Fruit fly (Drosophila melanogaster) whole organism, embryonic: ENCODE measurements around the gene Obp19d.

Source experiments
- Atf3 ChIP-seq: fragments of 200-800 bp; sonication (Bioruptor generic); optimal IDR thresholded peaks from 3 replicates; lab custom pipeline; 2016; ENCODE audit warnings: missing biosample characterization, missing genetic modification characterization
- BtbVII ChIP-seq: fragments of 200-800 bp; sonication (Bioruptor generic); optimal IDR thresholded peaks from 3 replicates; lab custom pipeline; 2017; ENCODE audit warnings: missing biosample characterization, mild to moderate bottlenecking, missing genetic modification characterization
- CG10654 ChIP-seq: fragments of 200-800 bp; sonication (Bioruptor generic); optimal IDR thresholded peaks from 2 replicates; lab custom pipeline; 2016; ENCODE audit warnings: missing biosample characterization, missing genetic modification characterization
- CG12744 ChIP-seq: fragments of 200-800 bp; sonication (Bioruptor generic); optimal IDR thresholded peaks from 2 replicates; lab custom pipeline; 2016; ENCODE audit warnings: missing biosample characterization, missing genetic modification characterization
- CG1529 ChIP-seq: fragments of 200-800 bp; sonication (Bioruptor generic); optimal IDR thresholded peaks from 3 replicates; lab custom pipeline; 2018; ENCODE audit warnings: missing biosample characterization, missing genetic modification characterization
- CG17186 ChIP-seq: fragments of 200-800 bp; sonication (Bioruptor generic); optimal IDR thresholded peaks from 3 replicates; lab custom pipeline; 2017; ENCODE audit warnings: missing biosample characterization, missing genetic modification reagents, missing genetic modification characterization
- CG18599 ChIP-seq: fragments of 200-800 bp; sonication (Bioruptor generic); optimal IDR thresholded peaks from 3 replicates; lab custom pipeline; 2017; ENCODE audit warnings: missing biosample characterization, missing genetic modification characterization, mild to moderate bottlenecking, moderate library complexity, missing genetic modification reagents
- CG2712 ChIP-seq: fragments of 200-800 bp; optimal IDR thresholded peaks from 3 replicates; lab custom pipeline; 2019; ENCODE audit warnings: missing biosample characterization, mild to moderate bottlenecking, missing genetic modification characterization, moderate library complexity
- CG32532 ChIP-seq: fragments of 200-800 bp; sonication (Bioruptor generic); IDR thresholded peaks from 2 replicates; pipeline ENCODE4 v1.3.6; 2022; ENCODE audit warnings: missing biosample characterization, missing genetic modification characterization
- CG3407 ChIP-seq: fragments of 200-800 bp; sonication (Bioruptor generic); optimal IDR thresholded peaks from 2 replicates; lab custom pipeline; 2018; ENCODE audit warnings: missing biosample characterization, mild to moderate bottlenecking, missing genetic modification characterization
- CG3726 ChIP-seq: fragments of 200-800 bp; sonication (Bioruptor generic); IDR thresholded peaks from 3 replicates; pipeline ENCODE4, ENCODE4 v1.3.6; 2022; ENCODE audit warnings: missing biosample characterization, missing genetic modification characterization
- CG6175 ChIP-seq: fragments of 200-800 bp; sonication (Bioruptor generic); IDR thresholded peaks from 3 replicates; pipeline ENCODE4 v1.3.6; 2022; ENCODE audit warnings: missing biosample characterization, missing genetic modification characterization
- CG6272 ChIP-seq: fragments of 200-800 bp; sonication (Bioruptor generic); IDR thresholded peaks from 2 replicates; pipeline ENCODE4 v1.3.6; 2022; ENCODE audit warnings: missing biosample characterization, missing genetic modification characterization
- Ets65A ChIP-seq: fragments of 200-800 bp; sonication (Bioruptor generic); peaks from one replicate; lab custom pipeline; 2016; ENCODE audit warnings: missing biosample characterization, missing genetic modification characterization
- Fer1 ChIP-seq: fragments of 200-800 bp; sonication (Bioruptor generic); optimal IDR thresholded peaks from 2 replicates; lab custom pipeline; 2017; ENCODE audit warnings: missing biosample characterization, mild to moderate bottlenecking, missing genetic modification characterization
- Gsc ChIP-seq: fragments of 200-800 bp; sonication (Bioruptor generic); IDR thresholded peaks from 2 replicates; pipeline ENCODE4 v1.3.6; 2022; ENCODE audit warnings: missing biosample characterization, missing genetic modification characterization
- HmgZ ChIP-seq: fragments of 200-800 bp; sonication (Bioruptor generic); optimal IDR thresholded peaks from 2 replicates; lab custom pipeline; 2018; ENCODE audit warnings: missing biosample characterization, mild to moderate bottlenecking, missing genetic modification characterization
- Hr39 ChIP-seq: fragments of >200 bp; optimal IDR thresholded peaks from 2 replicates; lab custom pipeline; 2017
- Hr51 ChIP-seq, 2 experiments: fragments of 200-800 bp; sonication (Bioruptor generic); optimal IDR thresholded peaks; 2 replicates in 1 of 2; 3 replicates in 1 of 2; lab custom pipeline; 2016 to 2018; ENCODE audit warnings: missing biosample characterization in 2 of 2, missing genetic modification characterization in 2 of 2, mild to moderate bottlenecking in 1 of 2, moderate library complexity in 1 of 2
- Mad ChIP-seq: fragments of 200-800 bp; sonication (Bioruptor generic); optimal IDR thresholded peaks from 2 replicates; lab custom pipeline; 2016; ENCODE audit warnings: missing biosample characterization, missing genetic modification characterization
- Max ChIP-seq: fragments of 200-800 bp; sonication (Bioruptor generic); optimal IDR thresholded peaks from 2 replicates; lab custom pipeline; 2016; ENCODE audit warnings: missing biosample characterization, mild to moderate bottlenecking, missing genetic modification characterization
- Nf-YC ChIP-seq: fragments of 200-800 bp; optimal IDR thresholded peaks from 3 replicates; lab custom pipeline; 2019; ENCODE audit warnings: missing biosample characterization, mild to moderate bottlenecking, missing genetic modification characterization, moderate library complexity
- Stat92E ChIP-seq, 3 experiments: fragments of >200 bp in 2 of 3; fragments of 200-800 bp in 1 of 3; sonication (Bioruptor generic) in 1 of 3; optimal IDR thresholded peaks; 2 replicates each; lab custom pipeline; 2017 to 2019; ENCODE audit warnings: missing biosample characterization in 3 of 3, missing genetic modification characterization in 3 of 3, mild to moderate bottlenecking in 1 of 3, moderate library complexity in 1 of 3
- Trl ChIP-seq, 3 experiments: fragments of >200 bp in 2 of 3; fragments of 200-800 bp in 1 of 3; sonication (Bioruptor generic) in 1 of 3; optimal IDR thresholded peaks; 2 replicates in 1 of 3; 3 replicates in 2 of 3; lab custom pipeline; 2016 to 2017; ENCODE audit warnings: missing biosample characterization in 1 of 3, missing genetic modification characterization in 1 of 3
- Usf ChIP-seq: fragments of 200-800 bp; sonication (Bioruptor generic); optimal IDR thresholded peaks from 2 replicates; lab custom pipeline; 2017; ENCODE audit warnings: missing genotype, missing biosample characterization, missing genetic modification characterization
- Xrp1 ChIP-seq: fragments of 200-800 bp; sonication (Bioruptor generic); IDR thresholded peaks from 2 replicates; pipeline ENCODE4 v1.3.6; 2022; ENCODE audit warnings: missing biosample characterization, missing genetic modification characterization
- al ChIP-seq: fragments of 200-800 bp; sonication (Bioruptor generic); IDR thresholded peaks from 2 replicates; pipeline ENCODE4 v1.3.6; 2022; ENCODE audit warnings: missing biosample characterization, missing genetic modification characterization
- caup ChIP-seq: fragments of 200-800 bp; sonication (Bioruptor generic); optimal IDR thresholded peaks from 3 replicates; lab custom pipeline; 2017; ENCODE audit warnings: missing biosample characterization, mild to moderate bottlenecking, missing genetic modification characterization, moderate library complexity; ENCODE audit not compliant: severe bottlenecking
- chif ChIP-seq, 2 experiments: fragments of 200-800 bp; sonication (Bioruptor generic); optimal IDR thresholded peaks; 3 replicates each; lab custom pipeline; 2016; ENCODE audit warnings: missing biosample characterization in 2 of 2, missing genetic modification characterization in 2 of 2
- chinmo ChIP-seq: fragments of 200-800 bp; sonication (Bioruptor generic); IDR thresholded peaks from 4 replicates; pipeline ENCODE4 v1.3.6; 2022; ENCODE audit warnings: missing biosample characterization, missing genetic modification characterization; ENCODE audit not compliant: partially characterized antibody
- crol ChIP-seq: fragments of 200-800 bp; sonication (Bioruptor generic); IDR thresholded peaks from 2 replicates; pipeline ENCODE4 v1.3.6; 2022; ENCODE audit warnings: missing biosample characterization, missing genetic modification characterization
- cwo ChIP-seq: fragments of 200-800 bp; sonication (Bioruptor generic); optimal IDR thresholded peaks from 3 replicates; lab custom pipeline; 2017; ENCODE audit warnings: missing biosample characterization, missing genetic modification characterization, mild to moderate bottlenecking, moderate library complexity, missing genetic modification reagents
- dan ChIP-seq: fragments of 200-800 bp; sonication (Bioruptor generic); IDR thresholded peaks from 2 replicates; pipeline ENCODE4 v1.3.6; 2022; ENCODE audit warnings: missing biosample characterization, missing genetic modification characterization
- disco-r ChIP-seq: fragments of 200-800 bp; sonication (Bioruptor generic); optimal IDR thresholded peaks from 2 replicates; lab custom pipeline; 2016; ENCODE audit warnings: missing biosample characterization, missing genetic modification characterization
- fu2 ChIP-seq: fragments of 200-800 bp; sonication (Bioruptor generic); optimal IDR thresholded peaks from 2 replicates; lab custom pipeline; 2016; ENCODE audit warnings: missing biosample characterization, missing genetic modification characterization
- grn ChIP-seq: fragments of 200-800 bp; sonication (Bioruptor generic); optimal IDR thresholded peaks from 3 replicates; lab custom pipeline; 2017; ENCODE audit warnings: missing biosample characterization, missing genetic modification characterization
- gsb-n ChIP-seq: fragments of 200-800 bp; sonication (Bioruptor generic); optimal IDR thresholded peaks from 3 replicates; lab custom pipeline; 2018; ENCODE audit warnings: missing biosample characterization, mild to moderate bottlenecking, missing genetic modification characterization
- jigr1 ChIP-seq: fragments of 200-800 bp; sonication (Bioruptor generic); IDR thresholded peaks from 3 replicates; pipeline ENCODE4 v1.3.6; 2022; ENCODE audit warnings: missing biosample characterization, missing genetic modification characterization
- ken ChIP-seq: fragments of 200-800 bp; sonication (Bioruptor generic); IDR thresholded peaks from 3 replicates; pipeline ENCODE4 v1.3.6; 2022; ENCODE audit warnings: missing biosample characterization, missing genetic modification characterization
- lov ChIP-seq, 2 experiments: fragments of 200-800 bp in 1 of 2; fragments of >200 bp in 1 of 2; sonication (Bioruptor generic) in 1 of 2; IDR thresholded peaks in 1 of 2; optimal IDR thresholded peaks in 1 of 2; 2 replicates in 1 of 2; 3 replicates in 1 of 2; pipeline versions ENCODE4 v1.3.6 to Lab custom; 2017 to 2022; ENCODE audit warnings: missing biosample characterization in 1 of 2, missing genetic modification characterization in 1 of 2
- nerfin-1 ChIP-seq: fragments of 200-800 bp; sonication (Bioruptor generic); optimal IDR thresholded peaks from 3 replicates; lab custom pipeline; 2019; ENCODE audit warnings: missing biosample characterization, mild to moderate bottlenecking, missing genetic modification characterization, moderate library complexity
- pb ChIP-seq: fragments of 200-800 bp; sonication (Bioruptor generic); optimal IDR thresholded peaks from 3 replicates; lab custom pipeline; 2016; ENCODE audit warnings: missing biosample characterization, missing genetic modification characterization
- pfk ChIP-seq: fragments of 200-800 bp; sonication (Bioruptor generic); optimal IDR thresholded peaks from 2 replicates; lab custom pipeline; 2018; ENCODE audit warnings: missing biosample characterization, mild to moderate bottlenecking, missing genetic modification characterization, moderate library complexity
- psq ChIP-seq: fragments of 200-800 bp; sonication (Bioruptor generic); optimal IDR thresholded peaks from 2 replicates; lab custom pipeline; 2017; ENCODE audit warnings: missing biosample characterization, missing genetic modification characterization
- pum ChIP-seq: fragments of 200-800 bp; sonication (Bioruptor generic); optimal IDR thresholded peaks from 2 replicates; lab custom pipeline; 2016; ENCODE audit warnings: missing biosample characterization, missing genetic modification characterization
- scrt ChIP-seq: fragments of 200-800 bp; sonication (Bioruptor generic); optimal IDR thresholded peaks from 2 replicates; lab custom pipeline; 2018; ENCODE audit warnings: missing biosample characterization, mild to moderate bottlenecking, missing genetic modification characterization, moderate library complexity
- sd ChIP-seq: fragments of 200-800 bp; sonication (Bioruptor generic); optimal IDR thresholded peaks from 3 replicates; lab custom pipeline; 2018; ENCODE audit warnings: missing biosample characterization, mild to moderate bottlenecking, missing genetic modification characterization, moderate library complexity
- sob ChIP-seq: fragments of 200-800 bp; sonication (Bioruptor generic); IDR thresholded peaks from 2 replicates; pipeline ENCODE4 v1.3.6; 2022; ENCODE audit warnings: missing biosample characterization, missing genetic modification characterization
- stc ChIP-seq: fragments of 200-800 bp; sonication (Bioruptor generic); IDR thresholded peaks from 2 replicates; pipeline ENCODE4 v1.3.6; 2022; ENCODE audit warnings: missing biosample characterization, missing genetic modification characterization
- stwl ChIP-seq: fragments of 200-800 bp; sonication (Bioruptor generic); optimal IDR thresholded peaks from 3 replicates; lab custom pipeline; 2018; ENCODE audit warnings: missing biosample characterization, mild to moderate bottlenecking, missing genetic modification characterization, moderate library complexity
- wor ChIP-seq: fragments of 200-800 bp; sonication (Bioruptor generic); IDR thresholded peaks from 2 replicates; pipeline ENCODE4 v1.3.6; 2022; ENCODE audit warnings: missing biosample characterization, missing genetic modification characterization

Obp19d gene

dm6 chrX:20434534-20434933 lies 15.1 kb downstream of the Obp19d start:
- TF ChIP-seq dan (GFP tag; lab: Robert Waterston, UW) (no peak), BtbVII (GFP tag; lab: Kevin White, UChicago) (peak; percentile 28), ken (no peak), CG3726 (GFP tag; lab: Robert Waterston, UW) (no peak), pfk (GFP tag; lab: Kevin White, UChicago) (no peak), crol (GFP tag; lab: Robert Waterston, UW) (no peak), CG10654 (GFP tag; lab: Kevin White, UChicago) (no peak), CG17186 (GFP tag; lab: Kevin White, UChicago) (no peak), al (GFP tag; lab: Robert Waterston, UW) (no peak), CG12744 (no peak), Usf (GFP tag; lab: Kevin White, UChicago) (no peak), jigr1 (GFP tag; lab: Robert Waterston, UW) (no peak), sob (0 out of 2 replicates have a peak, but pooled peaks have one; percentile 33), CG6175 (GFP tag; lab: Robert Waterston, UW) (no peak), Mad (GFP tag; lab: Kevin White, UChicago) (no peak), stwl (no peak), Trl (optimal IDR thresholded peaks at IDR 0.05; lab: Kevin White, UChicago) (no peak), Trl (GFP tag; optimal IDR thresholded peaks at IDR 0.05; lab: Kevin White, UChicago) (no peak), chinmo (GFP tag; lab: Robert Waterston, UW) (no peak), Max (GFP tag; lab: Kevin White, UChicago) (no peak), CG32532 (GFP tag; lab: Robert Waterston, UW) (peak; percentile 50; the same call in 1 of the 2 replicates), sd (tag; lab: Kevin White, UChicago) (no peak), wor (GFP tag; lab: Robert Waterston, UW) (no peak), Fer1 (GFP tag; lab: Kevin White, UChicago) (peak; percentile 51), Xrp1 (GFP tag; lab: Robert Waterston, UW) (no peak), nerfin-1 (tag; lab: Kevin White, UChicago) (no peak), fu2 (GFP tag; lab: Kevin White, UChicago) (peak; percentile 9), Hr39 (no peak), Hr51 (GFP tag; optimal IDR thresholded peaks at IDR 0.05; lab: Kevin White, UChicago) (peak in 1 of 2 experiments; percentile 51), psq (no peak), Gsc (no peak), pum (GFP tag; lab: Kevin White, UChicago) (peak; percentile 11), Atf3 (GFP tag; lab: Kevin White, UChicago) (no peak), lov (optimal IDR thresholded peaks at IDR 0.05; lab: Kevin White, UChicago) (no peak), lov (GFP tag; IDR thresholded peaks at IDR 0.05; lab: Robert Waterston, UW) (no peak), stc (GFP tag; lab: Robert Waterston, UW) (no peak), cwo (GFP tag; lab: Kevin White, UChicago) (peak; percentile 39), gsb-n (no peak), Nf-YC (tag; lab: Kevin White, UChicago) (peak; percentile 7), Stat92E (GFP tag; optimal IDR thresholded peaks at IDR 0.05; lab: Kevin White, UChicago) (no peak), grn (GFP tag; lab: Kevin White, UChicago) (no peak), CG2712 (no peak), chif (GFP tag; optimal IDR thresholded peaks at IDR 0.05; lab: Kevin White, UChicago) (no peak), CG6272 (GFP tag; lab: Robert Waterston, UW) (no peak), pb (no peak), CG1529 (no peak), scrt (GFP tag; lab: Kevin White, UChicago) (no peak), caup (GFP tag; lab: Kevin White, UChicago) (peak; percentile 29), disco-r (GFP tag; lab: Kevin White, UChicago) (no peak), CG18599 (peak; percentile 77), Ets65A (peak; percentile 83), CG3407 (GFP tag; lab: Kevin White, UChicago) (no peak), HmgZ (tag; lab: Kevin White, UChicago) (peak; percentile 43)
